Worm (Caenorhabditis elegans) whole organism, young adult: Measurements from ENCODE around the gene fbxb-24.

Experiments
- B0035.1 ChIP-seq: sonication (generic microtip); optimal IDR thresholded peaks from 2 replicates; lab custom pipeline; 2016; ENCODE audit warnings: missing genetic modification characterization, mild to moderate bottlenecking, missing compliant biosample characterization, missing genotype, missing genetic modification reagents
- B0261.1 ChIP-seq: sonication (generic microtip); optimal IDR thresholded peaks from 2 replicates; lab custom pipeline; 2016; ENCODE audit warnings: mild to moderate bottlenecking, missing genetic modification characterization, moderate library complexity, missing compliant biosample characterization
- C17E4.6 ChIP-seq: fragments of 200-800 bp; sonication (Bioruptor generic); IDR thresholded peaks from 2 replicates; pipeline ENCODE4 v1.3.6; 2022; ENCODE audit warnings: missing genetic modification reagents, missing genetic modification characterization, missing compliant biosample characterization
- D2030.7 ChIP-seq: fragments of 200-800 bp; sonication (Bioruptor generic); IDR thresholded peaks from 2 replicates; pipeline ENCODE4 v1.3.6; 2022; ENCODE audit warnings: missing genetic modification reagents, missing genetic modification characterization, missing compliant biosample characterization
- F33H1.4 ChIP-seq: fragments of 200-800 bp; sonication (Bioruptor generic); IDR thresholded peaks from 2 replicates; pipeline ENCODE4 v1.3.6; 2022; ENCODE audit warnings: missing genetic modification reagents, missing genetic modification characterization, missing compliant biosample characterization
- F37B4.10 ChIP-seq: fragments of 200-800 bp; sonication (Bioruptor generic); IDR thresholded peaks from 2 replicates; pipeline ENCODE4 v1.3.6; 2022; ENCODE audit warnings: missing genetic modification characterization, missing compliant biosample characterization
- F52B5.7 ChIP-seq: sonication (generic microtip); optimal IDR thresholded peaks from 2 replicates; lab custom pipeline; 2016; ENCODE audit warnings: mild to moderate bottlenecking, missing genetic modification characterization, missing compliant biosample characterization
- F55B11.4 ChIP-seq: sonication (generic microtip); optimal IDR thresholded peaks from 2 replicates; lab custom pipeline; 2016; ENCODE audit warnings: missing compliant biosample characterization, missing genetic modification characterization, borderline replicate concordance; ENCODE audit not compliant: insufficient read depth
- F57C9.4 ChIP-seq: sonication (generic microtip); optimal IDR thresholded peaks from 2 replicates; lab custom pipeline; 2017; ENCODE audit warnings: mild to moderate bottlenecking, missing genetic modification characterization, missing compliant biosample characterization
- T07F8.4 ChIP-seq: sonication (generic microtip); optimal IDR thresholded peaks from 2 replicates; lab custom pipeline; 2016; ENCODE audit warnings: mild to moderate bottlenecking, missing genetic modification characterization, moderate library complexity, missing compliant biosample characterization
- T26A5.8 ChIP-seq: sonication (generic microtip); optimal IDR thresholded peaks from 2 replicates; lab custom pipeline; 2016; ENCODE audit warnings: missing genetic modification characterization, missing compliant biosample characterization
- Y56A3A.18 ChIP-seq: fragments of 200-800 bp; sonication (Bioruptor generic); IDR thresholded peaks from 2 replicates; pipeline ENCODE4 v1.3.6; 2022; ENCODE audit warnings: missing genetic modification reagents, missing genetic modification characterization, missing compliant biosample characterization
- Y79H2A.3 ChIP-seq: fragments of 200-800 bp; sonication (Bioruptor generic); conservative IDR thresholded peaks from 2 replicates; pipeline ENCODE4 v1.3.6; 2022; ENCODE audit warnings: missing genetic modification reagents, missing genetic modification characterization, missing compliant biosample characterization
- ZK185.1 ChIP-seq: sonication (generic microtip); optimal IDR thresholded peaks from 2 replicates; lab custom pipeline; 2016; ENCODE audit warnings: mild to moderate bottlenecking, missing genetic modification characterization, missing compliant biosample characterization; ENCODE audit not compliant: poor library complexity, severe bottlenecking
- akir-1 ChIP-seq: fragments of 200-800 bp; sonication (Bioruptor generic); optimal IDR thresholded peaks from 2 replicates; lab custom pipeline; 2018; ENCODE audit warnings: mild to moderate bottlenecking, missing genetic modification characterization, moderate library complexity, missing compliant biosample characterization
- atf-7 ChIP-seq: sonication (generic microtip); optimal IDR thresholded peaks from 2 replicates; lab custom pipeline; 2017; ENCODE audit warnings: mild to moderate bottlenecking, missing genetic modification characterization, missing compliant biosample characterization
- athp-1 ChIP-seq: sonication (generic microtip); optimal IDR thresholded peaks from 2 replicates; lab custom pipeline; 2017; ENCODE audit warnings: mild to moderate bottlenecking, missing genetic modification characterization, missing compliant biosample characterization
- attf-6 ChIP-seq: fragments of 200-800 bp; sonication (Bioruptor generic); IDR thresholded peaks from 2 replicates; pipeline ENCODE4 v1.3.6; 2022; ENCODE audit warnings: missing genetic modification reagents, missing genetic modification characterization, missing compliant biosample characterization
- ceh-91 ChIP-seq: fragments of 200-800 bp; sonication (Bioruptor generic); IDR thresholded peaks from 2 replicates; pipeline ENCODE4 v1.3.6; 2022; ENCODE audit warnings: missing genetic modification reagents, missing genetic modification characterization, missing compliant biosample characterization
- egrh-3 ChIP-seq: fragments of 200-800 bp; sonication (Bioruptor generic); IDR thresholded peaks from 2 replicates; pipeline ENCODE4 v1.3.6; 2022; ENCODE audit warnings: missing genetic modification reagents, missing genetic modification characterization, missing compliant biosample characterization
- ets-4 ChIP-seq: fragments of 200-800 bp; sonication (Bioruptor generic); optimal IDR thresholded peaks from 2 replicates; lab custom pipeline; 2018; ENCODE audit warnings: mild to moderate bottlenecking, missing genetic modification characterization, missing compliant biosample characterization
- him-1 ChIP-seq: sonication (generic microtip); optimal IDR thresholded peaks from 2 replicates; lab custom pipeline; 2016; ENCODE audit warnings: missing genotype, missing genetic modification reagents, missing genetic modification characterization, missing compliant biosample characterization
- hlh-26 ChIP-seq: fragments of 200-800 bp; sonication (Bioruptor generic); conservative IDR thresholded peaks from 2 replicates; pipeline ENCODE4 v1.3.6; 2022; ENCODE audit warnings: missing genetic modification reagents, missing genetic modification characterization, missing compliant biosample characterization
- hmg-1.2 ChIP-seq: fragments of 200-800 bp; sonication (Bioruptor generic); IDR thresholded peaks from 2 replicates; pipeline ENCODE4 v1.3.6; 2022; ENCODE audit warnings: missing genetic modification reagents, missing genetic modification characterization, missing compliant biosample characterization
- hmg-20 ChIP-seq: fragments of 200-800 bp; sonication (Bioruptor generic); IDR thresholded peaks from 2 replicates; pipeline ENCODE4 v1.3.6; 2022; ENCODE audit warnings: missing genetic modification reagents, missing genetic modification characterization, missing compliant biosample characterization
- lag-1 ChIP-seq: fragments of 200-800 bp; sonication (Bioruptor generic); IDR thresholded peaks from 2 replicates; pipeline ENCODE4 v1.3.6; 2022; ENCODE audit warnings: missing genetic modification reagents, missing genetic modification characterization, missing compliant biosample characterization
- lin-35 ChIP-seq, 3 experiments: fragments of 150-350 bp in 2 of 3; sonication (generic microtip) in 1 of 3; optimal IDR thresholded peaks; 2 replicates each; lab custom pipeline; 2014 to 2018; ENCODE audit warnings: missing biosample characterization in 3 of 3, missing genetic modification characterization in 3 of 3, missing genetic modification reagents in 3 of 3
- lsl-1 ChIP-seq: fragments of 200-800 bp; sonication (Bioruptor generic); optimal IDR thresholded peaks from 2 replicates; lab custom pipeline; 2018; ENCODE audit warnings: mild to moderate bottlenecking, missing genetic modification characterization, moderate library complexity, missing compliant biosample characterization
- lsy-27 ChIP-seq: sonication (generic microtip); optimal IDR thresholded peaks from 2 replicates; lab custom pipeline; 2017; ENCODE audit warnings: missing genetic modification characterization, mild to moderate bottlenecking, missing compliant biosample characterization, antibody characterized with exemption, missing genotype, borderline replicate concordance; ENCODE audit not compliant: insufficient read depth
- madf-10 ChIP-seq: sonication (generic microtip); optimal IDR thresholded peaks from 2 replicates; lab custom pipeline; 2016; ENCODE audit warnings: mild to moderate bottlenecking, missing genetic modification characterization, missing compliant biosample characterization
- madf-6 ChIP-seq: fragments of 200-800 bp; sonication (Bioruptor generic); IDR thresholded peaks from 2 replicates; pipeline ENCODE4 v1.3.6; 2022; ENCODE audit warnings: missing genetic modification reagents, missing genetic modification characterization, missing compliant biosample characterization
- madf-8 ChIP-seq: fragments of 200-800 bp; sonication (Bioruptor generic); conservative IDR thresholded peaks from 2 replicates; pipeline ENCODE4 v1.3.6; 2022; ENCODE audit warnings: missing genetic modification reagents, missing genetic modification characterization, missing compliant biosample characterization
- mes-4 ChIP-seq: sonication (generic microtip); optimal IDR thresholded peaks from 2 replicates; lab custom pipeline; 2016; ENCODE audit warnings: missing genotype, missing genetic modification characterization, missing compliant biosample characterization
- nhr-27 ChIP-seq: fragments of 200-800 bp; sonication (Bioruptor generic); optimal IDR thresholded peaks from 2 replicates; lab custom pipeline; 2018; ENCODE audit warnings: mild to moderate bottlenecking, missing genetic modification characterization, moderate library complexity, missing compliant biosample characterization
- nhr-90 ChIP-seq: sonication (generic microtip); optimal IDR thresholded peaks from 2 replicates; lab custom pipeline; 2016; ENCODE audit warnings: missing genotype, mild to moderate bottlenecking, missing genetic modification characterization, missing compliant biosample characterization
- pha-4 ChIP-seq: fragments of 150-350 bp; sonication (generic microtip); optimal IDR thresholded peaks from 2 replicates; lab custom pipeline; 2014; ENCODE audit warnings: missing biosample characterization, missing genetic modification reagents, missing genetic modification characterization
- rcor-1 ChIP-seq: fragments of 200-800 bp; sonication (Bioruptor generic); IDR thresholded peaks from 2 replicates; pipeline ENCODE4 v1.3.6; 2022; ENCODE audit warnings: missing genetic modification reagents, missing genetic modification characterization, missing compliant biosample characterization
- rec-8 ChIP-seq, 2 experiments: sonication (generic microtip); optimal IDR thresholded peaks; 2 replicates each; lab custom pipeline; 2016; ENCODE audit warnings: mild to moderate bottlenecking in 2 of 2, missing genetic modification characterization in 2 of 2, missing genetic modification reagents in 2 of 2, missing genotype in 2 of 2, missing biosample characterization in 1 of 2, missing compliant biosample characterization in 1 of 2, moderate library complexity in 1 of 2
- repo-1 ChIP-seq: sonication (generic microtip); optimal IDR thresholded peaks from 2 replicates; lab custom pipeline; 2017; ENCODE audit warnings: mild to moderate bottlenecking, missing genetic modification characterization, missing compliant biosample characterization
- rpc-1 ChIP-seq, 2 experiments: fragments of 150-350 bp in 1 of 2; sonication (generic microtip) in 1 of 2; optimal IDR thresholded peaks; 2 replicates each; lab custom pipeline; 2014 to 2018; ENCODE audit warnings: missing biosample characterization in 1 of 2, missing genetic modification characterization in 1 of 2, missing genetic modification reagents in 1 of 2, missing genotype in 1 of 2
- snpc-3.4 ChIP-seq: sonication (generic microtip); optimal IDR thresholded peaks from 2 replicates; lab custom pipeline; 2017; ENCODE audit warnings: missing genetic modification characterization, mild to moderate bottlenecking, missing compliant biosample characterization, antibody characterized with exemption, moderate library complexity, missing genotype, missing genetic modification reagents
- sptf-2 ChIP-seq: fragments of 200-800 bp; sonication (Bioruptor generic); optimal IDR thresholded peaks from 2 replicates; lab custom pipeline; 2018; ENCODE audit warnings: mild to moderate bottlenecking, missing genetic modification characterization, missing compliant biosample characterization
- tbp1 ChIP-seq: fragments of 200-800 bp; sonication (Bioruptor generic); optimal IDR thresholded peaks from 2 replicates; lab custom pipeline; 2018; ENCODE audit warnings: mild to moderate bottlenecking, missing genetic modification characterization, missing compliant biosample characterization
- tlf-1 ChIP-seq: fragments of 200-800 bp; sonication (Bioruptor generic); optimal IDR thresholded peaks from 2 replicates; lab custom pipeline; 2018; ENCODE audit warnings: mild to moderate bottlenecking, missing genetic modification characterization, missing compliant biosample characterization
- zim-3 ChIP-seq: sonication (generic microtip); optimal IDR thresholded peaks from 2 replicates; lab custom pipeline; 2017; ENCODE audit warnings: mild to moderate bottlenecking, missing genetic modification characterization, moderate library complexity, missing compliant biosample characterization
- ztf-18 ChIP-seq: sonication (generic microtip); optimal IDR thresholded peaks from 2 replicates; lab custom pipeline; 2016; ENCODE audit warnings: missing genotype, mild to moderate bottlenecking, missing genetic modification characterization, missing compliant biosample characterization
- ztf-26 ChIP-seq: sonication (generic microtip); optimal IDR thresholded peaks from 2 replicates; lab custom pipeline; 2017; ENCODE audit warnings: missing genetic modification characterization, missing compliant biosample characterization

Gene fbxb-24

ce11 chrIII:11869231-11869912 lies 39.4 kb upstream of the fbxb-24 start, which contains the start of gene taf-12 (continued):
- no peak for TF ChIP-seq rcor-1 (GFP tag; lab: Robert Waterston, UW)
- TF ChIP-seq T26A5.8 = no peak
- TF ChIP-seq madf-10 (tag; lab: Kevin White, UChicago) = no peak
- peak; percentile 73 for TF ChIP-seq ceh-91
- TF ChIP-seq madf-6 = peak; percentile 97
- TF ChIP-seq F57C9.4 = no peak
- peak; percentile 95 for TF ChIP-seq F33H1.4 (GFP tag; lab: Robert Waterston, UW)
- TF ChIP-seq T07F8.4 = no peak
- no peak for TF ChIP-seq atf-7
- TF ChIP-seq D2030.7 = peak; percentile 57; the same call in 1 of the 2 replicates
- TF ChIP-seq pha-4 (tag; lab: Kevin White, UChicago) = no peak
- peak; percentile 65 for TF ChIP-seq athp-1
- TF ChIP-seq F37B4.10 (GFP tag; lab: Robert Waterston, UW) = no peak
- TF ChIP-seq tlf-1 = peak; percentile 71
- no peak for TF ChIP-seq F52B5.7 (tag; lab: Kevin White, UChicago)
- peak in 1 of 3 experiments; percentile 14 for TF ChIP-seq lin-35 (GFP tag; optimal IDR thresholded peaks at IDR 0.05; lab: Kevin White, UChicago)
- TF ChIP-seq C17E4.6 (GFP tag; lab: Robert Waterston, UW) = no peak
- TF ChIP-seq ztf-26 (tag; lab: Kevin White, UChicago) = no peak
- TF ChIP-seq egrh-3 (GFP tag; lab: Robert Waterston, UW) = no peak
- no peak for TF ChIP-seq lag-1 (GFP tag; lab: Robert Waterston, UW)
- TF ChIP-seq snpc-3.4 (tag; lab: Kevin White, UChicago) = peak; percentile 7
- peak; percentile 31 for TF ChIP-seq tbp1 (GFP tag; lab: Kevin White, UChicago)
- peak; percentile 13 for TF ChIP-seq him-1 (tag; lab: Kevin White, UChicago)
- TF ChIP-seq attf-6 (GFP tag; lab: Robert Waterston, UW) = no peak
- no peak for TF ChIP-seq Y56A3A.18 (GFP tag; lab: Robert Waterston, UW)
- no peak for TF ChIP-seq repo-1 (tag; lab: Kevin White, UChicago)
- no peak for TF ChIP-seq lsy-27 (tag; lab: Kevin White, UChicago)
- 0 out of 2 replicates have a peak, but pooled peaks have one; percentile 15 for TF ChIP-seq hmg-1.2 (GFP tag; lab: Robert Waterston, UW)
- no peak for TF ChIP-seq B0261.1 (tag; lab: Kevin White, UChicago)
- no peak for TF ChIP-seq hlh-26 (GFP tag; lab: Robert Waterston, UW)
- TF ChIP-seq B0035.1 (tag; lab: Kevin White, UChicago) = no peak
- no peak for TF ChIP-seq mes-4
- TF ChIP-seq ets-4 = no peak
- TF ChIP-seq F55B11.4 (tag; lab: Kevin White, UChicago) = no peak
- no peak for TF ChIP-seq sptf-2 (GFP tag; lab: Kevin White, UChicago)
- peak; percentile 80 for TF ChIP-seq madf-8 (GFP tag; lab: Robert Waterston, UW)
- TF ChIP-seq nhr-90 (tag; lab: Kevin White, UChicago) = no peak
- TF ChIP-seq nhr-27 (tag; lab: Kevin White, UChicago) = no peak
- TF ChIP-seq rec-8 (tag; optimal IDR thresholded peaks at IDR 0.05; lab: Kevin White, UChicago) = no peak
- no peak for TF ChIP-seq akir-1
- no peak for TF ChIP-seq zim-3 (tag; lab: Kevin White, UChicago)
- TF ChIP-seq ztf-18 (tag; lab: Kevin White, UChicago) = no peak
- TF ChIP-seq lsl-1 (GFP tag; lab: Kevin White, UChicago) = peak; percentile 100
- no peak for TF ChIP-seq rpc-1 (optimal IDR thresholded peaks at IDR 0.05; lab: Kevin White, UChicago)
- no peak for TF ChIP-seq rpc-1 (tag; optimal IDR thresholded peaks at IDR 0.05; lab: Kevin White, UChicago)
- no peak for TF ChIP-seq hmg-20 (GFP tag; lab: Robert Waterston, UW)
- TF ChIP-seq Y79H2A.3 (GFP tag; lab: Robert Waterston, UW) = no peak
- TF ChIP-seq ZK185.1 (tag; lab: Kevin White, UChicago) = no peak
